Worm (Caenorhabditis elegans): Measurements from ENCODE around the gene zipt-9.

zipt-9 gene

ce11 chrV:13664340-13664916 is 50.6 kb downstream of the zipt-9 start:
- no peak for TF ChIP-seq fkh-10 (GFP tag; optimal IDR thresholded peaks at IDR 0.05)
- peak; percentile 51 for TF ChIP-seq elt-2 (tag; optimal IDR thresholded peaks at IDR 0.05)
- no peak for TF ChIP-seq fos-1 (tag; optimal IDR thresholded peaks at IDR 0.05)
- TF ChIP-seq ama-1 (optimal IDR thresholded peaks at IDR 0.05) = peak; percentile 40
- TF ChIP-seq nhr-76 (tag; optimal IDR thresholded peaks at IDR 0.05) = no peak
- peak; percentile 9 for TF ChIP-seq nhr-23 (tag; optimal IDR thresholded peaks at IDR 0.05)
- TF ChIP-seq nfya-1 (tag; optimal IDR thresholded peaks at IDR 0.05; ENCODE audit: insufficient read depth) = peak; percentile 19
- peak; percentile 55 for TF ChIP-seq lin-15B (tag; optimal IDR thresholded peaks at IDR 0.05)
